Worm (Caenorhabditis elegans): Measurements from ENCODE around the gene taf-2.
"Not testable (repeated sequence)": the region's sequence is repeated elsewhere in the genome, so short reads cannot be mapped to it uniquely, and the experiment has no call there.

taf-2 gene

DNA sequence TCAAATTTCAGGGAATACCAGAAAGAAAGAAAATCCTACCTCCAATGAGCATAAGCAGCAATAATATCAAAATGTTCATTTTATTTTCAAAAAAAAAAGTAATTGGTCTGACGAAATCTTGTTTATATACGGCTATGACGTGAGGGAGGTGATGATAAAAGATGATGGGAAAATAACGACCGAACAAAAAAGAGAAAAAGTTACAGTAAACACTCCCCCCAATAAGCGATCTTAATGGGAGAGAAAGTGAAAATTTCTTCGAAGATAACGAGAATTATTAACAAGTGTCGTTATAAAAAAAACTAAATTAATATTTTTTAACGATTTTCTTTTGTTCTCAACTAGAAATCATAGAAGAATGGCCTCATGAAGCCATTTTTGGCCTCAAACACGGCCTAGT, 6.5 kb upstream of the taf-2 start, which contains the start of gene Y37E11B.7:
TSS of gene Y37E11B.7 (minus strand) at position 207 of the 400 bp plus-strand sequence.
- TF ChIP-seq tab-1 (GFP tag; IDR thresholded peaks at IDR 0.05) (no peak), cog-1 (tag; optimal IDR thresholded peaks at IDR 0.05) (no peak), ztf-29 (GFP tag; IDR thresholded peaks at IDR 0.05) (no peak), med-1 (GFP tag; optimal IDR thresholded peaks at IDR 0.05; ENCODE audit: insufficient read depth) (no peak), ztf-23 (GFP tag; IDR thresholded peaks at IDR 0.05) (no peak), flt-1 (GFP tag; IDR thresholded peaks at IDR 0.05) (no peak), ref-1 (GFP tag; conservative IDR thresholded peaks at IDR 0.05) (no peak), klf-2 (GFP tag; conservative IDR thresholded peaks at IDR 0.05) (no peak), T22C8.4 (GFP tag; IDR thresholded peaks at IDR 0.05) (no peak)

- TF ChIP-seq flt-1 (GFP tag; IDR thresholded peaks at IDR 0.05) (no peak), med-1 (GFP tag; optimal IDR thresholded peaks at IDR 0.05; ENCODE audit: insufficient read depth) (no peak), T22C8.4 (GFP tag; IDR thresholded peaks at IDR 0.05) (no peak), ref-1 (GFP tag; conservative IDR thresholded peaks at IDR 0.05) (no peak), ztf-23 (GFP tag; IDR thresholded peaks at IDR 0.05) (no peak), ztf-29 (GFP tag; IDR thresholded peaks at IDR 0.05) (no peak), klf-2 (GFP tag; conservative IDR thresholded peaks at IDR 0.05) (no peak), tab-1 (GFP tag; IDR thresholded peaks at IDR 0.05) (no peak), cog-1 (tag; optimal IDR thresholded peaks at IDR 0.05) (no peak)
Observed at ce11 chrIV:3599126-3599525, 5.7 kb upstream of the taf-2 start, which contains the start of gene Y37E11B.6. Gene Y37E11B.6 (minus strand): TSS chrIV:3599306.

DNA sequence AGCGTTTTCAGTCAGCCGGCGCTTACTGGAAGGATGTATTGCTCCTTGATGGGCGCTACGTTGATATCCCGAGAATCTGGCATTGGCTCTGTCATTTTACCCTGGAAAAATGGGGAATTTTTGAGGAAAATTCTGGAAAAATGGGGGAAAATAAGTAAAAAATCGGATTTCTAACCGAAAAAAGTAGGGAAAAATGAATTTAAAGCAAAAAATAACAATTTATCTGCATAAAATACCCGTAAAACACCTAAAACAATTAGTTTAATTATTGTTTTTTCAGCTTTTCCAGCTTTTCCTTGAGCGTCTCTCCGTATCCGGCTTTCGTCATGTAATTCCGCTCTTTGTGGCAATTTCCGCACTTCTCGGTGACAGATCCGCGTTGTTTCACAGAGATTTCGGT, 5.0 kb upstream of the taf-2 start, which contains the start of gene Y37E11B.5:
TSS of gene Y37E11B.5 (minus strand) at position 101 of the 400 bp plus-strand sequence.
- TF ChIP-seq T22C8.4 (GFP tag; IDR thresholded peaks at IDR 0.05) (no peak), cog-1 (tag; optimal IDR thresholded peaks at IDR 0.05) (no peak), ztf-29 (GFP tag; IDR thresholded peaks at IDR 0.05) (no peak), flt-1 (GFP tag; IDR thresholded peaks at IDR 0.05) (no peak), ref-1 (GFP tag; conservative IDR thresholded peaks at IDR 0.05) (no peak), ztf-23 (GFP tag; IDR thresholded peaks at IDR 0.05) (no peak), tab-1 (GFP tag; IDR thresholded peaks at IDR 0.05) (no peak)

DNA sequence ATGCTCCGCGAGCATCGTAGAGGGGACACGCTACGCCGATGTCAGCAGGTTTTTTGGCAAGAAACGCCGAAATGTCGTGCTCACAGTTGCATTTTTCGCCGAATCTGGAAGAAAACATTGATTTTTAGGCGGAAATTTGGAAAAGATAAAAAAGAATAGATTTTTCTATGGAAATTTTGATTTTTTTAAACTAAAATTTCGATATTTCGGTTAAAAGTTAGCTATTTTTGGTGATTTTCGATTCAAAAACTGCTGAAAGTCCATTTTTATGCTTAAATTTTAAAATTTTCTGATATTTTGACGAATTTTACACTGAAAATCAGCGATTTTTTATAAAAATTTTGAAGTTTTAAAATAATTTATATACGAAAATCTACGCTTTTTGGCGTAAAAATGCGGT, 3.9 kb upstream of the taf-2 start:
- TF ChIP-seq ref-1 (GFP tag; conservative IDR thresholded peaks at IDR 0.05) = no peak
- TF ChIP-seq cog-1 (tag; optimal IDR thresholded peaks at IDR 0.05) = no peak
- TF ChIP-seq med-1 (GFP tag; optimal IDR thresholded peaks at IDR 0.05; ENCODE audit: insufficient read depth) = no peak
- TF ChIP-seq klf-2 (GFP tag; conservative IDR thresholded peaks at IDR 0.05) = no peak
- no peak for TF ChIP-seq ztf-29 (GFP tag; IDR thresholded peaks at IDR 0.05)
- no peak for TF ChIP-seq ztf-23 (GFP tag; IDR thresholded peaks at IDR 0.05)
- TF ChIP-seq tab-1 (GFP tag; IDR thresholded peaks at IDR 0.05) = no peak
- TF ChIP-seq T22C8.4 (GFP tag; IDR thresholded peaks at IDR 0.05) = no peak
- no peak for TF ChIP-seq flt-1 (GFP tag; IDR thresholded peaks at IDR 0.05)

DNA sequence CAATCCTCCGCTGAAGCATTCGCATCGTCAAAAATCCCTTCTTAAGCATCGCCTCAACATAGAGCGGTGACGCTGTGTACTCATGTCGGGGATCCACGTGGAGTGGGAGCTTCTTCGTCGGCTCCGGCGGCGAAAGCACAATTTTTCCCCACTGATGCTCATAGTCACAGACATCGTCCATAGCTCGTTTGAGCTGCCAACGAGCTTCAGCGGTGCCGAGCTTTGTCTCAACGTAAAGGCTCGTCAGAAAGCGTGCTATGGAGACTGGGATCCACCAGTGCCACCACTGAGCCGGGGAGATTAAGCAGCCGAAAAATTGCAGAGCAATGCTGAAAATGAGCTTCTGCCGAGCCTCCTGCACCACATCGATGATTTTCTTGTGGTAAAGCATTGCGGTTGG, 2.6 kb downstream of the taf-2 start:
- TF ChIP-seq flt-1 (GFP tag; IDR thresholded peaks at IDR 0.05) = no peak

DNA sequence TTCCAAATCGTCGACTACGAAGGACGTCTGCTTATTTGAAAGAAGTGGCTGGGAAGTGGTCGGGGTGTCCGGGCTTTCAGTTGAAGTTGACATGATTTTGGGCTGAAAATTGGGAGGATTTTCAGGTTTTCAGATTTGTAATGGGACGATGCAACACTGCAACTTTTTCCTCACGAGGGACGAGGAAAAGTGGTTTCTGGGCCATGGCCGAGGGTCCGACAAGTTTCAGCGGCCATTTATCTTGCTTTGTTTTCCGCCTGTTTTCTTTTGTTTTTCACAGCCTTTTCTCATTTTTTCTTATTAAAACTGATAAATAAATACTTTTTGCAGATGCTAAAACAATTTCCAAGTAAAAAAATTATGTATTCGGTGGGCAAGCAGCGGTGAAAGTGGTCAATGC, 10.6 kb downstream of the taf-2 start, which contains the start of gene blos-7:
TSS of gene blos-7 (minus strand) at position 101 of the 400 bp plus-strand sequence.
- TF ChIP-seq klf-2 (GFP tag; conservative IDR thresholded peaks at IDR 0.05); ztf-29 (GFP tag; IDR thresholded peaks at IDR 0.05); tab-1 (GFP tag; IDR thresholded peaks at IDR 0.05): not testable (repeated sequence)

- TF ChIP-seq klf-2 (GFP tag; conservative IDR thresholded peaks at IDR 0.05) = no peak
- no peak for TF ChIP-seq ztf-29 (GFP tag; IDR thresholded peaks at IDR 0.05)
- TF ChIP-seq flt-1 (GFP tag; IDR thresholded peaks at IDR 0.05) = no peak
- TF ChIP-seq ztf-23 (GFP tag; IDR thresholded peaks at IDR 0.05) = no peak
- no peak for TF ChIP-seq cog-1 (tag; optimal IDR thresholded peaks at IDR 0.05)
- TF ChIP-seq med-1 (GFP tag; optimal IDR thresholded peaks at IDR 0.05; ENCODE audit: insufficient read depth) = no peak
- TF ChIP-seq ref-1 (GFP tag; conservative IDR thresholded peaks at IDR 0.05) = no peak
- TF ChIP-seq T22C8.4 (GFP tag; IDR thresholded peaks at IDR 0.05) = no peak
- TF ChIP-seq tab-1 (GFP tag; IDR thresholded peaks at IDR 0.05) = no peak
Observed at ce11 chrIV:3579477-3579975, 13.9 kb downstream of the taf-2 start, which contains the start of gene Y37E11B.1. Gene Y37E11B.1 (plus strand): TSS chrIV:3579621.

DNA sequence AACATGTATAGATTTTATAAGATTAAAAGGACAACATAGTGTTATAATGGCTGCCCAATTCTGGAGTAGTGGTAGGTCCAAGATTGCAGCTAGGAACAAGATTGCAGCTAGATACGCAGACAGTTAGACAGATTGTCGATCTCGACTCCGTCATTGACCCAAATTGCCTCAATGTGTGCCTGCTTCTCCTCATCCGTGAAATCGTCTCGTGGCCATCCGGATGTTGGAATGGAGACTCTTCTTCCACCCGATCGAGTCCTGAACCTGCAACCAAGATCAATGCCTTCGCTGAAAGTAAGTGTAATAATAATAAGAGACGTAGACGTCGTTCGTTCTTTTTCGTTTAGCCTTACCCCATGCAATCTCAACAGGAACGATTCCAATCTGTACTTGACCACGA, 14.7 kb downstream of the taf-2 start:
- no peak for TF ChIP-seq ref-1 (GFP tag; conservative IDR thresholded peaks at IDR 0.05)
- no peak for TF ChIP-seq ztf-23 (GFP tag; IDR thresholded peaks at IDR 0.05)
- no peak for TF ChIP-seq med-1 (GFP tag; optimal IDR thresholded peaks at IDR 0.05; ENCODE audit: insufficient read depth)
- TF ChIP-seq ztf-29 (GFP tag; IDR thresholded peaks at IDR 0.05) = no peak
- TF ChIP-seq cog-1 (tag; optimal IDR thresholded peaks at IDR 0.05) = no peak
- TF ChIP-seq T22C8.4 (GFP tag; IDR thresholded peaks at IDR 0.05) = no peak
- TF ChIP-seq klf-2 (GFP tag; conservative IDR thresholded peaks at IDR 0.05) = no peak
- TF ChIP-seq tab-1 (GFP tag; IDR thresholded peaks at IDR 0.05) = no peak
- TF ChIP-seq flt-1 (GFP tag; IDR thresholded peaks at IDR 0.05) = no peak

ce11 chrIV:3578155-3578554, 15.3 kb downstream of the taf-2 start, which contains the start of gene Y37E11B.2:
Gene Y37E11B.2 (plus strand): TSS chrIV:3578455.
- TF ChIP-seq tab-1 (GFP tag; IDR thresholded peaks at IDR 0.05) = no peak
- no peak for TF ChIP-seq flt-1 (GFP tag; IDR thresholded peaks at IDR 0.05)
- no peak for TF ChIP-seq ztf-29 (GFP tag; IDR thresholded peaks at IDR 0.05)
- TF ChIP-seq ref-1 (GFP tag; conservative IDR thresholded peaks at IDR 0.05) = no peak
- no peak for TF ChIP-seq klf-2 (GFP tag; conservative IDR thresholded peaks at IDR 0.05)
- TF ChIP-seq T22C8.4 (GFP tag; IDR thresholded peaks at IDR 0.05) = no peak
- TF ChIP-seq cog-1 (tag; optimal IDR thresholded peaks at IDR 0.05) = no peak
- TF ChIP-seq ztf-23 (GFP tag; IDR thresholded peaks at IDR 0.05) = no peak
- TF ChIP-seq med-1 (GFP tag; optimal IDR thresholded peaks at IDR 0.05; ENCODE audit: insufficient read depth) = no peak

- no peak for TF ChIP-seq ztf-23 (GFP tag; IDR thresholded peaks at IDR 0.05)
Observed at ce11 chrIV:3570612-3571011, 22.8 kb downstream of the taf-2 start.

Data from whole organism, midembryonic.